Fruit fly (Drosophila melanogaster): Measurements from ENCODE around the gene Mcm5.

Mcm5 gene

DNA sequence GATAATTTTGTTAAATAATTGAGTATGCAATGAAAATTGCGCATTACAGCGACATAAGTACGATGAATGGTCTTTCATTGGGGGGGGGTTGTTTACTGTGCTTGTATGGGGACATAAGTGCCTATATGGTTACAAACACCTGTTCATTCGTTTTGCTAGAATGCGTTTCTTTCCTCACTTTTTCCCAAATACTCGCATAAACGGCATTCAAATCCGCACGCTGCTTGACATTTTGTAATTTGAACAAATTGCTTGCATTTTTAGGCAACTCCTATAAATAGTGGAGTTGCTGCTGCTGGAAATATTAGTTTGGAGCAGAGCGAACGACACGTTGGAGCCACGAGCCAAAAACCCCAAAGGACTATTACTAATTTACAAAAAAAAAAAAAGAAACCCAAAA, 9.1 kb upstream of the Mcm5 start, which contains the start of gene Desi:
TSS of gene Desi (plus strand) at position 301 of the 400 bp plus-strand sequence.
- no peak for TF ChIP-seq EcR (GFP tag; optimal IDR thresholded peaks at IDR 0.05)

DNA sequence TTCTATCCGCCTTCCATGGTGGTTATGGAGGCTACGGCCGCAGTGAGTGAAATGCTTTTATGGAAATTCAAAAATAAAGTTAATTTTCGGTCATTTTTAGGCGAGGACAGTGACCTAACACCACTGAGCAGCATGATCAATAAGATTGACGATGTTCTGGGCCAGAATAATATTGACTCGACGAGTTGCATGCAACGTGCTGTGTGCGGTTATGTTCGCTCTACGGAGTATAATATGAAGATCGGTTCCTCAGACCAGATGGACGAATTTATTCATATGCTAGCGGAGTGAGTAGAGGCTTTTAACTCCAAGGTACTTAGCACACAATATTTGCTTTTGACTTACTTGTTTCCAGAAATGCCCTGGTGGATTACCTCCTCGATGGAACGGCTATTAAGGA, 8.2 kb upstream of the Mcm5 start:
- TF ChIP-seq CG8478 (optimal IDR thresholded peaks at IDR 0.05) (no peak), psq (optimal IDR thresholded peaks at IDR 0.05) (no peak), usp (GFP tag; optimal IDR thresholded peaks at IDR 0.05) (no peak), pan (optimal IDR thresholded peaks at IDR 0.05) (no peak), EcR (GFP tag; optimal IDR thresholded peaks at IDR 0.05) (no peak), Dll (optimal IDR thresholded peaks at IDR 0.05) (no peak)

- TF ChIP-seq Dll (optimal IDR thresholded peaks at IDR 0.05) (no peak), CG8478 (optimal IDR thresholded peaks at IDR 0.05) (no peak), EcR (GFP tag; optimal IDR thresholded peaks at IDR 0.05) (no peak), usp (GFP tag; optimal IDR thresholded peaks at IDR 0.05) (no peak)
Measured at dm6 chr3R:10782167-10782566, 6.2 kb upstream of the Mcm5 start, which contains the start of gene CG42633. Gene CG42633, minus strand, starts transcription at chr3R:10782267.

- TF ChIP-seq psq (optimal IDR thresholded peaks at IDR 0.05) = no peak
- no peak for TF ChIP-seq Dll (optimal IDR thresholded peaks at IDR 0.05)
- TF ChIP-seq EcR (GFP tag; optimal IDR thresholded peaks at IDR 0.05) = no peak
- TF ChIP-seq pan (optimal IDR thresholded peaks at IDR 0.05) = no peak
- no peak for TF ChIP-seq usp (GFP tag; optimal IDR thresholded peaks at IDR 0.05)
- no peak for TF ChIP-seq CG8478 (optimal IDR thresholded peaks at IDR 0.05)
Measured at dm6 chr3R:10784058-10784499, 4.2 kb upstream of the Mcm5 start, which contains the start of the genes mRpL37 and Rbp1. Gene mRpL37, minus strand, starts transcription at chr3R:10784092. Gene Rbp1, plus strand, starts transcription at chr3R:10784383.

dm6 chr3R:10792604-10793003, 4.3 kb downstream of the Mcm5 start, which contains the start of gene CG14687:
Gene CG14687, plus strand, starts transcription at chr3R:10792904.
- no peak for TF ChIP-seq usp (GFP tag; optimal IDR thresholded peaks at IDR 0.05)
- no peak for TF ChIP-seq pan (optimal IDR thresholded peaks at IDR 0.05)
- no peak for TF ChIP-seq CG8478 (optimal IDR thresholded peaks at IDR 0.05)
- TF ChIP-seq psq (optimal IDR thresholded peaks at IDR 0.05) = no peak
- TF ChIP-seq Dll (optimal IDR thresholded peaks at IDR 0.05) = no peak
- no peak for TF ChIP-seq EcR (GFP tag; optimal IDR thresholded peaks at IDR 0.05)

DNA sequence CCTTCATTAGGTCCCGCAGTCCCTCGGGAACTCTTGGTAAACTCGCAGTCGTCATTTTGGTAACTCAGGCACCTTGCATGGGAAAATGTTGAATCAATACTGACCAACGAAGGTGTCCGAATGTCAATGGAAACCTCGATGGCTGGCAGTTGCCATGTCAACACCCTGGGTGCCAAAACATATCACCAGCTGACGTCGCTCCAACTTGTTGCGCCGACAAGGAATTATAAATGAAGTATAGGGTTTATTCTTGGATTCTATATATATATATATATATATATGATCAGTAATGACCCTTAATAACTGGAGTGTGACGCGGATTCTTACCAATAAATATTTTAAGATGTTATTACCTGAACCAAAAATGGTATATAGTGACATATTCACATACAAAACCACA, 15.5 kb downstream of the Mcm5 start, which contains the start of gene CG14692:
TSS of gene CG14692 (minus strand) at position 101 of the 400 bp plus-strand sequence.
- TF ChIP-seq EcR (GFP tag; optimal IDR thresholded peaks at IDR 0.05) (no peak), Dll (optimal IDR thresholded peaks at IDR 0.05) (no peak), usp (GFP tag; optimal IDR thresholded peaks at IDR 0.05) (no peak), pan (optimal IDR thresholded peaks at IDR 0.05) (no peak), CG8478 (optimal IDR thresholded peaks at IDR 0.05) (no peak), psq (optimal IDR thresholded peaks at IDR 0.05) (no peak)

DNA sequence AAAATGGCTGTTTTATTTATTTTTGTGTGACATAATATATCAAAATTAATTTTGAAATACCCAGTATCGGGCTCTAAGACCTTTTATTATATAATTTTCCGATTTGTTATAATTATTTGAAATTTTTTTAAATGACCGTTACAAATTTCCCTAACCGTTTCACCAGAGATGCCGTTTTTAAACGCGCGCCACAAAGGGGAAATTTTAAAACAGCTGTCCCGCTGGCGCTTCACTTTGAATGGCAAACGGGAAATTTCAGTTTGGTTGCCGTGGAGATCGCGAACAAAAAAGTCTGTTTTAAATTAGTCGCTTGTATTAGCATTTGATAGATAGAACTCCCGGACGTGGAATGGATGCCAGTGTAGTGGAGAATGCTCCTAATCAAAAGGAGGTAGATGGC, 26.7 kb downstream of the Mcm5 start, which contains the start of the genes CG14693 and TTLL15:
TSS of gene CG14693 (minus strand) at position 16 of the 400 bp plus-strand sequence.
TSS of gene TTLL15 (plus strand) at position 257 of the 400 bp plus-strand sequence.
- no peak for TF ChIP-seq Dll (optimal IDR thresholded peaks at IDR 0.05)
- no peak for TF ChIP-seq pan (optimal IDR thresholded peaks at IDR 0.05)
- no peak for TF ChIP-seq psq (optimal IDR thresholded peaks at IDR 0.05)
- no peak for TF ChIP-seq CG8478 (optimal IDR thresholded peaks at IDR 0.05)
- TF ChIP-seq usp (GFP tag; optimal IDR thresholded peaks at IDR 0.05) = no peak
- TF ChIP-seq EcR (GFP tag; optimal IDR thresholded peaks at IDR 0.05) = no peak

DNA sequence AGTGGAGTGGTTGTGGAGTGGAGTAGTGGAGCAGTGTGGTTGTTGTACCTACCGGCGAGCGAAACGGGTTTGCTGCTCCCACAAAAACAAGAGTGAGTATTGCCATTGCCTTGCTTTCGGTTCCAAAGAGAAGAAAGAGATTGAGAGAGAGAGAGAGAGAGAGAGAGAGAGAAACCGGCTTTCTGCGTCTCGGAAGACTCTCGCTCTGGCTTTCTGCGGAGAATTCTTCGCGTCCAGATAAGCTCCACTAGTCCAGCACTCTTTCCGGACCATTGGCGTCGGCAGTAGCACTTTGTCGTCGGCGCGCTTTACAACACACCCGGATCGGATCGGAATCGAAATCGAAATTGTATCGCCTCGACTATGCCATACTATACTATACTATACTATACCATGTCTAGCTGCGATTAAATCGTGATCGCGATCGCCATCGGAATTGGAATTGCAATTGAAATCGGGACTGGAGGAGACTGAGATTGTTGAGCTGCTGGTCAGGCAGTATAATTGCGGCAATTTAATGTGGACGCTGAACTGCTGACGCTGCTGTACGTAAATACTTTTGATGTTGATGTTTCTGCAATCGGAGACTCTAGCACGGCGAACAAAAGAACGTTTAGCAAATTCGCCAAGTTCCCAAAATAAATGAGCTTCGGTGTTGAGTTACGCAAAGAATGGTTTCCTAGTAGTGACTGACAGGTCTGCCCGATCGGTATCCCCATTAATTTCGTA, 38.6 kb downstream of the Mcm5 start, which contains the start of gene Cad86C:
TSS of gene Cad86C (plus strand) at position 284 of the 729 bp plus-strand sequence.
- TF ChIP-seq Dll (optimal IDR thresholded peaks at IDR 0.05) = peak; percentile 84
- TF ChIP-seq usp (GFP tag; optimal IDR thresholded peaks at IDR 0.05) = no peak

dm6 chr3R:10828688-10829087, 40.4 kb downstream of the Mcm5 start:
- TF ChIP-seq pan (optimal IDR thresholded peaks at IDR 0.05) (no peak), psq (optimal IDR thresholded peaks at IDR 0.05) (no peak), EcR (GFP tag; optimal IDR thresholded peaks at IDR 0.05) (no peak), CG8478 (optimal IDR thresholded peaks at IDR 0.05) (no peak), usp (GFP tag; optimal IDR thresholded peaks at IDR 0.05) (no peak), Dll (optimal IDR thresholded peaks at IDR 0.05) (no peak)

dm6 chr3R:10829746-10830145, 41.4 kb downstream of the Mcm5 start:
- TF ChIP-seq psq (optimal IDR thresholded peaks at IDR 0.05) (no peak), Dll (optimal IDR thresholded peaks at IDR 0.05) (no peak), CG8478 (optimal IDR thresholded peaks at IDR 0.05) (no peak), EcR (GFP tag; optimal IDR thresholded peaks at IDR 0.05) (no peak), usp (GFP tag; optimal IDR thresholded peaks at IDR 0.05) (no peak), pan (optimal IDR thresholded peaks at IDR 0.05) (no peak)

- TF ChIP-seq EcR (GFP tag; optimal IDR thresholded peaks at IDR 0.05) = no peak
- no peak for TF ChIP-seq CG8478 (optimal IDR thresholded peaks at IDR 0.05)
- TF ChIP-seq usp (GFP tag; optimal IDR thresholded peaks at IDR 0.05) = no peak
- TF ChIP-seq psq (optimal IDR thresholded peaks at IDR 0.05) = no peak
- TF ChIP-seq pan (optimal IDR thresholded peaks at IDR 0.05) = no peak
- TF ChIP-seq Dll (optimal IDR thresholded peaks at IDR 0.05) = no peak
Measured at dm6 chr3R:10832526-10833165, 44.3 kb downstream of the Mcm5 start.

- TF ChIP-seq EcR (GFP tag; optimal IDR thresholded peaks at IDR 0.05) (no peak), Dll (optimal IDR thresholded peaks at IDR 0.05) (no peak), psq (optimal IDR thresholded peaks at IDR 0.05) (no peak), usp (GFP tag; optimal IDR thresholded peaks at IDR 0.05) (no peak)
Measured at dm6 chr3R:10834893-10835292, 46.6 kb downstream of the Mcm5 start.
